Worm (Caenorhabditis elegans) whole organism, early embryonic: ENCODE data around the gene mab-10.

Experiments
- B0310.2 ChIP-seq: sonication (generic microtip); optimal IDR thresholded peaks from 2 replicates; lab custom pipeline; 2016; ENCODE audit warnings: mild to moderate bottlenecking, missing genetic modification characterization, missing compliant biosample characterization
- aly-1 ChIP-seq: sonication (generic microtip); optimal IDR thresholded peaks from 2 replicates; lab custom pipeline; 2016; ENCODE audit warnings: missing genetic modification characterization, missing compliant biosample characterization
- ama-1 ChIP-seq: fragments of 150-350 bp; optimal IDR thresholded peaks from 2 replicates; lab custom pipeline; 2014
- ceh-13 ChIP-seq: fragments of 200-800 bp; sonication (Bioruptor generic); optimal IDR thresholded peaks from 2 replicates; lab custom pipeline; 2018; ENCODE audit warnings: mild to moderate bottlenecking, missing genetic modification characterization, missing compliant biosample characterization
- ceh-36 ChIP-seq: sonication (generic microtip); optimal IDR thresholded peaks from 2 replicates; lab custom pipeline; 2016; ENCODE audit warnings: missing genetic modification characterization, inconsistent platforms, missing compliant biosample characterization
- ets-7 ChIP-seq: sonication (generic microtip); optimal IDR thresholded peaks from 2 replicates; lab custom pipeline; 2016; ENCODE audit warnings: missing genotype, missing genetic modification characterization, missing compliant biosample characterization
- flt-1 ChIP-seq: fragments of 200-800 bp; sonication (Bioruptor generic); IDR thresholded peaks from 2 replicates; pipeline ENCODE4 v1.3.6; 2022; ENCODE audit warnings: missing genetic modification characterization, missing compliant biosample characterization
- hmbx-1 ChIP-seq: sonication (generic microtip); optimal IDR thresholded peaks from 2 replicates; lab custom pipeline; 2016; ENCODE audit warnings: mild to moderate bottlenecking, missing genetic modification characterization, missing compliant biosample characterization
- hnd-1 ChIP-seq: sonication (generic microtip); optimal IDR thresholded peaks from 2 replicates; lab custom pipeline; 2016; ENCODE audit warnings: missing genetic modification characterization, missing compliant biosample characterization
- pes-1 ChIP-seq: fragments of 200-800 bp; sonication (Bioruptor generic); IDR thresholded peaks from 2 replicates; pipeline ENCODE4 v1.3.6; 2022; ENCODE audit warnings: missing genetic modification reagents, missing genetic modification characterization, missing compliant biosample characterization
- sea-1 ChIP-seq: fragments of 200-800 bp; sonication (Bioruptor generic); conservative IDR thresholded peaks from 2 replicates; pipeline ENCODE4 v1.3.6; 2022; ENCODE audit warnings: missing genetic modification characterization, missing compliant biosample characterization
- tbx-11 ChIP-seq: fragments of 200-800 bp; sonication (Bioruptor generic); IDR thresholded peaks from 2 replicates; pipeline ENCODE4 v1.3.6; 2022; ENCODE audit warnings: missing genetic modification characterization, missing compliant biosample characterization
- tbx-37 ChIP-seq: fragments of 200-800 bp; sonication (Bioruptor generic); conservative IDR thresholded peaks from 2 replicates; pipeline ENCODE4 v1.3.6; 2022; ENCODE audit warnings: missing genetic modification reagents, missing genetic modification characterization, missing compliant biosample characterization
- tra-4 ChIP-seq: sonication (generic microtip); optimal IDR thresholded peaks from 2 replicates; lab custom pipeline; 2017; ENCODE audit warnings: missing genetic modification characterization, missing compliant biosample characterization

ce11 chrII:10551985-10552736 is 24.3 kb downstream of the mab-10 start:
- TF ChIP-seq tra-4 (tag; lab: Kevin White, UChicago) (no peak), ama-1 (lab: Kevin White, UChicago) (no peak), tbx-11 (no peak), ceh-13 (GFP tag; lab: Kevin White, UChicago) (no peak), ets-7 (tag; lab: Kevin White, UChicago) (no peak), flt-1 (GFP tag; lab: Robert Waterston, UW) (no peak), hmbx-1 (tag; lab: Kevin White, UChicago) (no peak), aly-1 (no peak), ceh-36 (tag; lab: Kevin White, UChicago) (no peak), tbx-37 (no peak), B0310.2 (tag; lab: Kevin White, UChicago) (no peak), pes-1 (no peak), sea-1 (GFP tag; lab: Robert Waterston, UW) (no peak), hnd-1 (no peak)
